Worm (Caenorhabditis elegans) whole organism, early embryonic: ENCODE data around the gene bcf-1.

Source experiments
- B0310.2 ChIP-seq: sonication (generic microtip); optimal IDR thresholded peaks from 2 replicates; lab custom pipeline; 2016; ENCODE audit warnings: mild to moderate bottlenecking, missing genetic modification characterization, missing compliant biosample characterization
- ama-1 ChIP-seq: fragments of 150-350 bp; optimal IDR thresholded peaks from 2 replicates; lab custom pipeline; 2014
- ceh-36 ChIP-seq: sonication (generic microtip); optimal IDR thresholded peaks from 2 replicates; lab custom pipeline; 2016; ENCODE audit warnings: missing genetic modification characterization, inconsistent platforms, missing compliant biosample characterization
- hmg-4 ChIP-seq: fragments of 200-800 bp; sonication (Bioruptor generic); optimal IDR thresholded peaks from 2 replicates; lab custom pipeline; 2018; ENCODE audit warnings: mild to moderate bottlenecking, missing genetic modification characterization, missing compliant biosample characterization
- pes-1 ChIP-seq: fragments of 200-800 bp; sonication (Bioruptor generic); IDR thresholded peaks from 2 replicates; pipeline ENCODE4 v1.3.6; 2022; ENCODE audit warnings: missing genetic modification reagents, missing genetic modification characterization, missing compliant biosample characterization
- tbx-11 ChIP-seq: fragments of 200-800 bp; sonication (Bioruptor generic); IDR thresholded peaks from 2 replicates; pipeline ENCODE4 v1.3.6; 2022; ENCODE audit warnings: missing genetic modification characterization, missing compliant biosample characterization

DNA sequence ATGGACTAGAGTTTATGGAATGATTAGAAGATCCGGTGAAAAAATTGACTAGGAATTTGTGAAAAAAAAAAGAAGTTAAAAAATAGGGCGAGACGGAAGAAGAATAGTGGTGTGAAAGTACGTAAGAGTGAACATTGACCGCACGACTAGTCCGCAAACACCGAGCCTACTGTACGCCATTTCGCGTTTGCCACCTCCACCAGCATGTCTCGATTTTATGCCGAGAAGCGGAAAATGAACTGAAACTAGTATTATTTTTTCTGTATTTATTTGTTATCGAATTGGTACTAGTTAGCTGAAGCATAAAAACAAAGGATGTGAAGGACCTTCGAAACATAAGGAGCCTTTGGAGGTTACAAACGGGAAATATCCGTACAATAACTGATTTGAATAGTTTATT lies 18.9 kb upstream of the bcf-1 start:
- TF ChIP-seq ama-1 (lab: Kevin White, UChicago) (no peak), ceh-36 (tag; lab: Kevin White, UChicago) (no peak), pes-1 (GFP tag; lab: Robert Waterston, UW) (no peak), B0310.2 (tag; lab: Kevin White, UChicago) (no peak), hmg-4 (no peak), tbx-11 (no peak)
